Fruit fly (Drosophila melanogaster) whole organism: ENCODE results near the gene Rab35.

ENCODE experiments used
- CG8478 ChIP-seq: fragments of >200 bp; optimal IDR thresholded peaks from 2 replicates; lab custom pipeline; 2018; ENCODE audit warnings: inconsistent platforms
- Dll ChIP-seq: fragments of >200 bp; optimal IDR thresholded peaks from 2 replicates; lab custom pipeline; 2017
- pan ChIP-seq: fragments of >200 bp; optimal IDR thresholded peaks from 2 replicates; lab custom pipeline; 2017
- psq ChIP-seq: fragments of >200 bp; optimal IDR thresholded peaks from 2 replicates; lab custom pipeline; 2017

- TF ChIP-seq Dll (lab: Kevin White, UChicago) (no peak), CG8478 (no peak), psq (lab: Kevin White, UChicago) (no peak), pan (lab: Kevin White, UChicago) (no peak)
These were observed 19.0 kb downstream of the Rab35 start, which contains the start of gene CG34332 for dm6 chrX:20140710-20141109.
